Worm (Caenorhabditis elegans): Measurements from ENCODE around the gene atg-4.2.

- TF ChIP-seq ceh-9 (tag; optimal IDR thresholded peaks at IDR 0.05) (no peak), ceh-28 (tag; optimal IDR thresholded peaks at IDR 0.05) (no peak), mdl-1 (tag; optimal IDR thresholded peaks at IDR 0.05) (no peak), elt-1 (tag; optimal IDR thresholded peaks at IDR 0.05) (no peak), hmg-11 (tag; optimal IDR thresholded peaks at IDR 0.05) (no peak)
Measured at ce11 chrIV:11623060-11623459, 44.8 kb upstream of the atg-4.2 start, which contains the start of gene lys-4.
